Worm (Caenorhabditis elegans) whole organism, midembryonic: ENCODE measurements around the gene nspd-2.
"Not testable (repeated sequence)": the region's sequence is repeated elsewhere in the genome, so short reads cannot be mapped to it uniquely, and the experiment has no call there.

Experiments
- T22C8.4 ChIP-seq: fragments of 200-800 bp; sonication (Bioruptor generic); IDR thresholded peaks from 2 replicates; pipeline ENCODE4 v1.3.6; 2022; ENCODE audit warnings: missing genetic modification characterization, missing compliant biosample characterization
- cog-1 ChIP-seq: sonication (generic microtip); optimal IDR thresholded peaks from 2 replicates; lab custom pipeline; 2016; ENCODE audit warnings: missing genetic modification characterization, missing compliant biosample characterization
- flt-1 ChIP-seq: fragments of 200-800 bp; sonication (Bioruptor generic); IDR thresholded peaks from 2 replicates; pipeline ENCODE4 v1.3.6; 2022; ENCODE audit warnings: missing genetic modification characterization, missing compliant biosample characterization
- klf-2 ChIP-seq: fragments of 200-800 bp; sonication (Bioruptor generic); conservative IDR thresholded peaks from 2 replicates; pipeline ENCODE4 v1.3.6; 2022; ENCODE audit warnings: missing genetic modification reagents, missing genetic modification characterization, missing compliant biosample characterization
- med-1 ChIP-seq: sonication (generic microtip); optimal IDR thresholded peaks from 2 replicates; lab custom pipeline; 2017; ENCODE audit warnings: missing genetic modification characterization, mild to moderate bottlenecking, missing compliant biosample characterization, antibody characterized with exemption, missing genetic modification reagents; ENCODE audit not compliant: insufficient read depth
- ref-1 ChIP-seq: fragments of 200-800 bp; sonication (Bioruptor generic); conservative IDR thresholded peaks from 2 replicates; pipeline ENCODE4 v1.3.6; 2022; ENCODE audit warnings: missing genetic modification reagents, missing genetic modification characterization, missing compliant biosample characterization
- tab-1 ChIP-seq: fragments of 200-800 bp; sonication (Bioruptor generic); IDR thresholded peaks from 2 replicates; pipeline ENCODE4 v1.3.6; 2022; ENCODE audit warnings: missing genetic modification characterization, missing compliant biosample characterization
- ztf-23 ChIP-seq: fragments of 200-800 bp; sonication (Bioruptor generic); IDR thresholded peaks from 2 replicates; pipeline ENCODE4 v1.3.6; 2022; ENCODE audit warnings: missing genetic modification reagents, missing genetic modification characterization, missing compliant biosample characterization
- ztf-29 ChIP-seq: fragments of 200-800 bp; sonication (Bioruptor generic); IDR thresholded peaks from 2 replicates; pipeline ENCODE4 v1.3.6; 2022; ENCODE audit warnings: missing genetic modification reagents, missing genetic modification characterization, missing compliant biosample characterization

DNA sequence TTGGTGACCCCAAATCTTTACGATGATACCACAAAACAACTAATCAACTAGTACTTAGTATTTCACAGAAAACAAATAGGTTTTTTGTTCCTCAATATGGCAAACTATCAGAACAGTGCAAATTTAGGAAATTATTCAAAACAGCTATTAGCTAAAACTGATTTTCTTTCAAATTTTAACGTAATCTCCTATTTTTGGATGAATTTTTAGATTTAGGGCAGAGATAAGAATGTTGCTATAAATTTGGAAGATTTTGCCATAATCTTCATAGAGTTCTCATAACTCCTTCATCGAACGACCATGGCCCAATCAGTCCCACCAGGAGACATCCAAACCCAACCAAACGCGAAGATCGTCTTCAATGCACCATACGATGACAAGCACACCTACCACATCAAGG lies 6.5 kb upstream of the nspd-2 start, which contains the start of gene msp-10:
- TF ChIP-seq flt-1; ref-1 (GFP tag; lab: Robert Waterston, UW); T22C8.4 (GFP tag; lab: Robert Waterston, UW); cog-1; ztf-29 (GFP tag; lab: Robert Waterston, UW); klf-2 (GFP tag; lab: Robert Waterston, UW); ztf-23; tab-1; med-1 (GFP tag; lab: Kevin White, UChicago): not testable (repeated sequence)
